Worm (Caenorhabditis elegans): Measurements from ENCODE around the gene nrde-2.

DNA sequence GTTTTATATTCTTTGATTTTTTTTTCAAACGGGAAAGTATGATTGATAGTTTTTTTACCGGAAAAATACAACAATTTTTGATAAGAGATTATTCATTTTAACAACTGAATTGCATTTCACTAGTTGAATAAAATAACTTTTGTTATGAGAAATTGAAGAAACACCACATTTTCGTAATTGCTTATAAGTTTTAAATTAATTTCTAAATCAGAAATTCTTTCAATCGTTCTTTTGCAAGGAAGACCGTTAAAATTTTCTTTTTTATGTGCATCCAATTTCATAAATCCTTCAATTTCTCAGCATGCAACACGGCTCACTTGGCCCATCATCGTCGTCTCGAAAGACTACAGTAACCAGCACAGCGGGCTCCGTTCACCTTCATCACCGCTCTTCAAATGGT, 24.9 kb downstream of the nrde-2 start, which contains the start of gene plc-3:
- TF ChIP-seq F55B11.4 (tag; optimal IDR thresholded peaks at IDR 0.05; ENCODE audit: borderline replicate concordance, insufficient read depth) = no peak
- TF ChIP-seq ets-4 (GFP tag; optimal IDR thresholded peaks at IDR 0.05) = no peak

Measured in whole organism, young adult.